Fruit fly (Drosophila melanogaster) whole organism, embryonic: ENCODE results near the gene Ir94f.

Source experiments
- Awh ChIP-seq: fragments of 200-800 bp; sonication (Bioruptor generic); IDR thresholded peaks from 2 replicates; pipeline ENCODE4, ENCODE4 v1.3.6; 2022; ENCODE audit warnings: missing biosample characterization, missing genetic modification characterization
- BEAF-32 ChIP-seq: fragments of 200-800 bp; sonication (Bioruptor generic); optimal IDR thresholded peaks from 3 replicates; lab custom pipeline; 2017; ENCODE audit warnings: missing biosample characterization, missing genetic modification characterization, mild to moderate bottlenecking, moderate library complexity, missing genetic modification reagents
- CG10366 ChIP-seq: fragments of 200-800 bp; sonication (Bioruptor generic); IDR thresholded peaks from 2 replicates; pipeline ENCODE4 v1.3.6; 2022; ENCODE audit warnings: missing biosample characterization, missing genetic modification characterization
- CG11560 ChIP-seq: fragments of 200-800 bp; sonication (Bioruptor generic); IDR thresholded peaks from 3 replicates; pipeline ENCODE4 v1.3.6; 2022; ENCODE audit warnings: missing biosample characterization, missing genetic modification characterization
- CG12219 ChIP-seq: fragments of 200-800 bp; sonication (Bioruptor generic); optimal IDR thresholded peaks from 3 replicates; lab custom pipeline; 2018; ENCODE audit warnings: missing biosample characterization, mild to moderate bottlenecking, missing genetic modification characterization
- CG1233 ChIP-seq: fragments of 200-800 bp; sonication (Bioruptor generic); optimal IDR thresholded peaks from 4 replicates; lab custom pipeline; 2018; ENCODE audit warnings: missing biosample characterization, mild to moderate bottlenecking, missing genetic modification characterization
- CG14014 ChIP-seq: fragments of 200-800 bp; sonication (Bioruptor generic); IDR thresholded peaks from 2 replicates; pipeline ENCODE4 v1.3.6; 2022; ENCODE audit warnings: missing biosample characterization, missing genetic modification characterization
- CG15269 ChIP-seq: fragments of 200-800 bp; sonication (Bioruptor generic); optimal IDR thresholded peaks from 2 replicates; lab custom pipeline; 2018; ENCODE audit warnings: missing biosample characterization, mild to moderate bottlenecking, missing genetic modification characterization, moderate library complexity
- CG15601 ChIP-seq: fragments of 200-800 bp; sonication (Bioruptor generic); optimal IDR thresholded peaks from 3 replicates; lab custom pipeline; 2019; ENCODE audit warnings: missing biosample characterization, mild to moderate bottlenecking, missing genetic modification characterization, moderate library complexity
- CG1603 ChIP-seq: fragments of 200-800 bp; sonication (Bioruptor generic); optimal IDR thresholded peaks from 2 replicates; lab custom pipeline; 2019; ENCODE audit warnings: missing biosample characterization, mild to moderate bottlenecking, missing genetic modification characterization, moderate library complexity
- CG17612 ChIP-seq: fragments of 200-800 bp; sonication (Bioruptor generic); IDR thresholded peaks from 2 replicates; pipeline ENCODE4 v1.3.6; 2022; ENCODE audit warnings: missing biosample characterization, missing genetic modification characterization
- CG2202 ChIP-seq: fragments of 200-800 bp; sonication (Bioruptor generic); optimal IDR thresholded peaks from 2 replicates; lab custom pipeline; 2018; ENCODE audit warnings: missing biosample characterization, mild to moderate bottlenecking, missing genetic modification characterization
- CG2875 ChIP-seq: fragments of 200-800 bp; sonication (Bioruptor generic); optimal IDR thresholded peaks from 2 replicates; lab custom pipeline; 2017; ENCODE audit warnings: missing biosample characterization, mild to moderate bottlenecking, missing genetic modification characterization, missing genetic modification reagents
- CG30020 ChIP-seq: fragments of 200-800 bp; optimal IDR thresholded peaks from 2 replicates; lab custom pipeline; 2019; ENCODE audit warnings: missing biosample characterization, mild to moderate bottlenecking, missing genetic modification characterization, moderate library complexity
- CG32767 ChIP-seq: fragments of 200-800 bp; sonication (Bioruptor generic); IDR thresholded peaks from 2 replicates; pipeline ENCODE4 v1.3.6; 2022; ENCODE audit warnings: missing biosample characterization, missing genetic modification characterization
- CG33213 ChIP-seq: fragments of 200-800 bp; sonication (Bioruptor generic); optimal IDR thresholded peaks from 3 replicates; lab custom pipeline; 2016; ENCODE audit warnings: missing biosample characterization, missing genetic modification characterization
- CG3407 ChIP-seq: fragments of 200-800 bp; sonication (Bioruptor generic); optimal IDR thresholded peaks from 2 replicates; lab custom pipeline; 2018; ENCODE audit warnings: missing biosample characterization, mild to moderate bottlenecking, missing genetic modification characterization
- CG43689 ChIP-seq: fragments of 200-800 bp; sonication (Bioruptor generic); IDR thresholded peaks from 2 replicates; pipeline ENCODE4 v1.3.6; 2022; ENCODE audit warnings: missing biosample characterization, missing genetic modification characterization
- CG4820 ChIP-seq: fragments of 200-800 bp; sonication (Bioruptor generic); optimal IDR thresholded peaks from 3 replicates; lab custom pipeline; 2016; ENCODE audit warnings: missing biosample characterization, missing genetic modification characterization
- CG5953 ChIP-seq: fragments of 200-800 bp; sonication (Bioruptor generic); IDR thresholded peaks from 2 replicates; pipeline ENCODE4 v1.3.6; 2022; ENCODE audit warnings: missing biosample characterization, missing genetic modification characterization
- CG6689 ChIP-seq: fragments of 200-800 bp; sonication (Bioruptor generic); IDR thresholded peaks from 2 replicates; pipeline ENCODE4 v1.3.6; 2022; ENCODE audit warnings: missing biosample characterization, missing genetic modification characterization
- CG6813 ChIP-seq: fragments of 200-800 bp; sonication (Bioruptor generic); optimal IDR thresholded peaks from 2 replicates; lab custom pipeline; 2017; ENCODE audit warnings: missing biosample characterization, missing genetic modification characterization, mild to moderate bottlenecking, moderate library complexity, missing genetic modification reagents
- CG7786 ChIP-seq: fragments of 200-800 bp; sonication (Bioruptor generic); optimal IDR thresholded peaks from 2 replicates; lab custom pipeline; 2016; ENCODE audit warnings: missing biosample characterization, missing genetic modification characterization
- CG9215 ChIP-seq: fragments of 200-800 bp; sonication (Bioruptor generic); IDR thresholded peaks from 2 replicates; pipeline ENCODE4 v1.3.6; 2022; ENCODE audit warnings: missing biosample characterization, missing genetic modification characterization
- CG9437 ChIP-seq: fragments of 200-800 bp; sonication (Bioruptor generic); optimal IDR thresholded peaks from 2 replicates; lab custom pipeline; 2018; ENCODE audit warnings: missing biosample characterization, mild to moderate bottlenecking, missing genetic modification characterization
- Camta ChIP-seq: fragments of 200-800 bp; sonication (Bioruptor generic); optimal IDR thresholded peaks from 2 replicates; lab custom pipeline; 2016; ENCODE audit warnings: missing biosample characterization, missing genetic modification characterization
- Dref ChIP-seq: fragments of 200-800 bp; sonication (Bioruptor generic); IDR thresholded peaks from 2 replicates; pipeline ENCODE4 v1.3.6; 2022; ENCODE audit warnings: missing biosample characterization, missing genetic modification characterization
- Drgx ChIP-seq: fragments of 200-800 bp; sonication (Bioruptor generic); IDR thresholded peaks from 2 replicates; pipeline ENCODE4 v1.3.6; 2022; ENCODE audit warnings: missing biosample characterization, missing genetic modification characterization
- HLHmδ ChIP-seq: fragments of 200-800 bp; sonication (Bioruptor generic); optimal IDR thresholded peaks from 2 replicates; lab custom pipeline; 2018; ENCODE audit warnings: missing biosample characterization, mild to moderate bottlenecking, missing genetic modification characterization, moderate library complexity
- Usf ChIP-seq: fragments of 200-800 bp; sonication (Bioruptor generic); optimal IDR thresholded peaks from 2 replicates; lab custom pipeline; 2017; ENCODE audit warnings: missing genotype, missing biosample characterization, missing genetic modification characterization
- Xbp1 ChIP-seq: fragments of 200-800 bp; sonication (Bioruptor generic); optimal IDR thresholded peaks from 3 replicates; lab custom pipeline; 2016; ENCODE audit warnings: missing biosample characterization, mild to moderate bottlenecking, missing genetic modification characterization
- ab ChIP-seq: fragments of 200-800 bp; sonication (Bioruptor generic); optimal IDR thresholded peaks from 2 replicates; lab custom pipeline; 2016; ENCODE audit warnings: missing biosample characterization, missing genetic modification characterization
- bab2 ChIP-seq: fragments of 200-800 bp; sonication (Bioruptor generic); optimal IDR thresholded peaks from 2 replicates; lab custom pipeline; 2016; ENCODE audit warnings: missing biosample characterization, missing genetic modification characterization
- btn ChIP-seq: fragments of 200-800 bp; sonication (Bioruptor generic); optimal IDR thresholded peaks from 2 replicates; lab custom pipeline; 2016; ENCODE audit warnings: missing biosample characterization, missing genetic modification characterization
- chn ChIP-seq: fragments of 200-800 bp; sonication (Bioruptor generic); optimal IDR thresholded peaks from 2 replicates; lab custom pipeline; 2016; ENCODE audit warnings: missing biosample characterization, missing genetic modification characterization
- dimm ChIP-seq: fragments of 200-800 bp; sonication (Bioruptor generic); IDR thresholded peaks from 2 replicates; pipeline ENCODE4 v1.3.6; 2022; ENCODE audit warnings: missing biosample characterization, missing genetic modification characterization
- dmrt99B ChIP-seq: fragments of 200-800 bp; sonication (Bioruptor generic); optimal IDR thresholded peaks from 2 replicates; lab custom pipeline; 2018; ENCODE audit warnings: missing biosample characterization, mild to moderate bottlenecking, missing genetic modification characterization, moderate library complexity
- ham ChIP-seq: fragments of 200-800 bp; sonication (Bioruptor generic); IDR thresholded peaks from 2 replicates; pipeline ENCODE4 v1.3.6; 2022; ENCODE audit warnings: missing biosample characterization, missing genetic modification characterization
- hb ChIP-seq: fragments of 200-800 bp; sonication (Bioruptor generic); IDR thresholded peaks from 3 replicates; pipeline ENCODE4 v1.3.6; 2022; ENCODE audit warnings: missing biosample characterization, missing genetic modification characterization; ENCODE audit not compliant: partially characterized antibody
- her ChIP-seq: fragments of 200-800 bp; sonication (Bioruptor generic); optimal IDR thresholded peaks from 2 replicates; lab custom pipeline; 2016; ENCODE audit warnings: missing biosample characterization, missing genetic modification characterization
- kni ChIP-seq: fragments of 200-800 bp; sonication (Bioruptor generic); optimal IDR thresholded peaks from 3 replicates; lab custom pipeline; 2017; ENCODE audit warnings: mild to moderate bottlenecking, missing biosample characterization, missing genetic modification reagents, missing genetic modification characterization
- lilli ChIP-seq: fragments of 200-800 bp; sonication (Bioruptor generic); optimal IDR thresholded peaks from 3 replicates; lab custom pipeline; 2016; ENCODE audit warnings: missing biosample characterization, missing genetic modification characterization
- mirr ChIP-seq: fragments of 200-800 bp; sonication (Bioruptor generic); optimal IDR thresholded peaks from 3 replicates; lab custom pipeline; 2018; ENCODE audit warnings: missing biosample characterization, mild to moderate bottlenecking, missing genetic modification characterization
- nmo ChIP-seq: fragments of 200-800 bp; sonication (Bioruptor generic); optimal IDR thresholded peaks from 2 replicates; lab custom pipeline; 2018; ENCODE audit warnings: missing biosample characterization, mild to moderate bottlenecking, missing genetic modification characterization, moderate library complexity
- org-1 ChIP-seq: fragments of 200-800 bp; sonication (Bioruptor generic); optimal IDR thresholded peaks from 2 replicates; lab custom pipeline; 2017; ENCODE audit warnings: missing biosample characterization, missing genetic modification characterization
- sc ChIP-seq, 3 experiments: fragments of >200 bp in 2 of 3; fragments of 200-800 bp in 1 of 3; sonication (Bioruptor generic) in 1 of 3; optimal IDR thresholded peaks; 2 replicates in 2 of 3; 3 replicates in 1 of 3; lab custom pipeline; 2017; ENCODE audit warnings: mild to moderate bottlenecking in 1 of 3, missing biosample characterization in 1 of 3, missing genetic modification characterization in 1 of 3, missing genetic modification reagents in 1 of 3
- schlank ChIP-seq: fragments of 200-800 bp; sonication (Bioruptor generic); optimal IDR thresholded peaks from 2 replicates; lab custom pipeline; 2018; ENCODE audit warnings: missing biosample characterization, mild to moderate bottlenecking, missing genetic modification characterization
- sens ChIP-seq: fragments of 200-800 bp; sonication (Bioruptor generic); peaks from one replicate; lab custom pipeline; 2016; ENCODE audit warnings: missing biosample characterization, missing genetic modification characterization
- so ChIP-seq: fragments of 200-800 bp; sonication (Bioruptor generic); IDR thresholded peaks from 3 replicates; pipeline ENCODE4 v1.3.6; 2022; ENCODE audit warnings: missing biosample characterization, missing genetic modification characterization
- zen2 ChIP-seq: fragments of 200-800 bp; sonication (Bioruptor generic); IDR thresholded peaks from 3 replicates; pipeline ENCODE4 v1.3.6; 2022; ENCODE audit warnings: missing biosample characterization, missing genetic modification characterization; ENCODE audit not compliant: partially characterized antibody

Ir94f gene

DNA sequence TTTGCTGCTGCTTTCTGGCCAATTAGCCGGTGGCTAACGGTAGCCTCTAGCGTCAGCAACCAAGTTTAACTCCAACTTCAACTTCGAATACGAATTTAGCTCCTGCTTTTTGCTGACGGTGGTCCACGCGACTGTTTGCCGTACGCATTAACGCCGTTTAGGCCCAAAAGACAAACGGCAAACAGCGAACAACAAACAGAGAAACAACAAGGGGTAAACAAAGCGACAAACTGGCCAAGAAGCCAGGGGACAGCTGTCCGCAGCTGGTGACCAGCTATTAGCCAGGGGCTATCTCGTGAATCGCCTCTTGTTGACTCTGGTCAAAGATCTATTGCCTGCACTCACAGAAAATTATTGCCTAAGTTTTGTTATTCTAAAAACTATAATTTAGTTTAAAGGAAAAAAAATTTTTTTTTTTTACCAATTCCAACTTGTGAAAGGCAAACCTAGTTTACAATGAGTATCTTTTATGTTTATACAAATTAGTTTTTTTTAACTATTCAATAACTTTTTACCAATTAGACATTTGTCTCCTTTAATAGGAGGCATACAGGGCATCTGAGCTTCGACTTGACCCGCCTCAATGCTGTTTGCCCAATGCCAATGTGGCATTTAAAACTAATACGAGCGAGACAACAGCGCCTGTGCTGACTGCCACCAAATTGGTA lies 36.3 kb upstream of the Ir94f start (continued):
- no peak for TF ChIP-seq CG15269 (tag; lab: Kevin White, UChicago)
- TF ChIP-seq HLHmδ (GFP tag; lab: Kevin White, UChicago): peak; percentile 32
- TF ChIP-seq CG33213 (GFP tag; lab: Kevin White, UChicago): no peak
- TF ChIP-seq sc (optimal IDR thresholded peaks at IDR 0.05; lab: Kevin White, UChicago): no peak
- TF ChIP-seq sc (GFP tag; optimal IDR thresholded peaks at IDR 0.05; lab: Kevin White, UChicago): peak; percentile 10
- TF ChIP-seq dimm: no peak
- TF ChIP-seq Xbp1: peak; percentile 6
- no peak for TF ChIP-seq BEAF-32 (GFP tag; lab: Kevin White, UChicago)
- TF ChIP-seq schlank (tag; lab: Kevin White, UChicago): no peak
- peak; percentile 19; the same call in 1 of the 2 replicates for TF ChIP-seq CG14014 (GFP tag; lab: Robert Waterston, UW)
- no peak for TF ChIP-seq CG9215
- no peak for TF ChIP-seq ham
- TF ChIP-seq org-1: peak; percentile 45
- TF ChIP-seq CG2202 (tag; lab: Kevin White, UChicago): no peak
- peak; percentile 26 for TF ChIP-seq dmrt99B
- no peak for TF ChIP-seq her (GFP tag; lab: Kevin White, UChicago)
- TF ChIP-seq kni (GFP tag; lab: Kevin White, UChicago): peak; percentile 31
- TF ChIP-seq CG43689 (GFP tag; lab: Robert Waterston, UW): peak; percentile 67
- no peak for TF ChIP-seq CG4820 (GFP tag; lab: Kevin White, UChicago)
- no peak for TF ChIP-seq zen2 (GFP tag; lab: Robert Waterston, UW)
- peak; percentile 30 for TF ChIP-seq mirr (GFP tag; lab: Kevin White, UChicago)
- TF ChIP-seq CG15601 (tag; lab: Kevin White, UChicago): peak; percentile 15
- TF ChIP-seq CG11560: no peak
- TF ChIP-seq ab (GFP tag; lab: Kevin White, UChicago): no peak
- no peak for TF ChIP-seq CG30020
- no peak for TF ChIP-seq CG9437
- 0 out of 2 replicates have a peak, but pooled peaks have one; percentile 20 for TF ChIP-seq CG32767
- TF ChIP-seq CG5953 (GFP tag; lab: Robert Waterston, UW): no peak
- TF ChIP-seq CG10366 (GFP tag; lab: Robert Waterston, UW): peak; percentile 50; the same call in 1 of the 2 replicates
- TF ChIP-seq Dref: no peak
- peak; percentile 65 for TF ChIP-seq sens (GFP tag; lab: Kevin White, UChicago)
- no peak for TF ChIP-seq CG7786
- TF ChIP-seq CG17612 (GFP tag; lab: Robert Waterston, UW): no peak
- TF ChIP-seq Camta: peak; percentile 31
- TF ChIP-seq Awh (GFP tag; lab: Robert Waterston, UW): peak; percentile 77
- TF ChIP-seq CG6689: peak; percentile 41; the same call in 1 of the 2 replicates
- no peak for TF ChIP-seq btn (GFP tag; lab: Kevin White, UChicago)
- TF ChIP-seq CG12219: peak; percentile 33
- TF ChIP-seq CG3407: peak; percentile 19
- TF ChIP-seq hb (GFP tag; lab: Robert Waterston, UW): no peak
- TF ChIP-seq Drgx: peak; percentile 28; the same call in 1 of the 2 replicates
- peak; percentile 0 for TF ChIP-seq Usf (GFP tag; lab: Kevin White, UChicago)
- peak; percentile 54; the same call in 1 of the 3 replicates for TF ChIP-seq so (GFP tag; lab: Robert Waterston, UW)
- no peak for TF ChIP-seq chn (GFP tag; lab: Kevin White, UChicago)
- peak; percentile 17 for TF ChIP-seq bab2
- peak; percentile 58 for TF ChIP-seq CG6813 (GFP tag; lab: Kevin White, UChicago)
- peak; percentile 23 for TF ChIP-seq nmo (GFP tag; lab: Kevin White, UChicago)
- no peak for TF ChIP-seq lilli
- TF ChIP-seq CG2875 (GFP tag; lab: Kevin White, UChicago): peak; percentile 54
- TF ChIP-seq CG1603 (tag; lab: Kevin White, UChicago): peak; percentile 59
- peak; percentile 29 for TF ChIP-seq CG1233 (GFP tag; lab: Kevin White, UChicago)
